Worm (Caenorhabditis elegans): ENCODE results near the gene irld-17.

The irld-17 gene

DNA sequence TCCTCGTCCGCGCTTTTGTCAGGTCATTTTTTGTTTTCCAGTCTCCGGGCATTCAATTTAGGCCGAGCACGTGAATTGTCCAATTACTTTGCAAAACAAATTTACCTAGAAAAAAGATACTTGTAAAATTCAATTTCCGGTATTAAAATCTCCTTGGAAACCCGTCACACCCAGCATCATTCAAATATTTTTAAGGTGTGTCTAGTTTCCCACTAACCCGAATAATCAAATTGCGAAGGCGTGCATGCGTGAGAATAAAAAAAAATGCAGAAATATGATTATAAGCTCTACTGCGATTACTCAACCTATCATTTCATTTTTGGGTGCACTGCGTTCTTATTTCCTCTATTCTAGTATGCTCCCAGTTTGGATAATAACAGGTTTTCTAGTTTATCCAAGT lies 23.0 kb downstream of the irld-17 start, which contains the start of gene irld-11:
irld-11 (plus strand) TSS at position 301 of the 400 bp plus-strand sequence.
- no peak for TF ChIP-seq zip-4 (GFP tag; optimal IDR thresholded peaks at IDR 0.05)
- TF ChIP-seq nhr-20 (tag; optimal IDR thresholded peaks at IDR 0.05), result peak; percentile 32
- peak; percentile 82 for TF ChIP-seq fkh-8 (tag; optimal IDR thresholded peaks at IDR 0.05)
- no peak for TF ChIP-seq tlp-1 (tag; optimal IDR thresholded peaks at IDR 0.05)

DNA sequence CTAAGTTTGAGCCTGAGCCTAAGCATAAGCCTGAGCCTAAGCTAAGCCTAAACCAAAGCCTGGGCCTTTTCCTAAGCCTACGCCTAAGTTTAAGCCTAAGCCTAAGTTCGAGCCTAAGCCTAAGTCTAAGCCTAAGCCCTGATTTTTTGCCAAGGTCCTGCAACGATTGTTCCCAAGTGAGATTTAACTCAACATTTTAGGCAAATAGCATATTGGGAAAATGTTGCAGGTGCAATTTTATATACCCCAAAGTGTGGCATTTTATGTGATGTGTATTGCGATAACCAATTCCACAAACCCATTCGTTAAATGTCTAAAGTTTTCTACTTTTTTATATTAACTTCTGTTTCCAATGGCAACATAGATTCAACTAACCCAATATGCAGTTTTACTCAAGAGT lies 30.5 kb downstream of the irld-17 start, which contains the start of gene irld-40:
irld-40 (plus strand) TSS at position 301 of the 400 bp plus-strand sequence.
- TF ChIP-seq egl-13 (tag; optimal IDR thresholded peaks at IDR 0.05) (no peak), nhr-12 (tag; optimal IDR thresholded peaks at IDR 0.05) (no peak), ceh-88 (GFP tag; IDR thresholded peaks at IDR 0.05) (no peak), nhr-11 (tag; optimal IDR thresholded peaks at IDR 0.05) (no peak), lin-13 (GFP tag; optimal IDR thresholded peaks at IDR 0.05) (no peak), swsn-7 (tag; optimal IDR thresholded peaks at IDR 0.05) (no peak), sptf-1 (tag; optimal IDR thresholded peaks at IDR 0.05) (no peak), pag-3 (tag; optimal IDR thresholded peaks at IDR 0.05; ENCODE audit: borderline replicate concordance, insufficient read depth) (no peak), egl-27 (tag; optimal IDR thresholded peaks at IDR 0.05) (no peak), mep-1 (tag; optimal IDR thresholded peaks at IDR 0.05) (no peak), blmp-1 (tag; optimal IDR thresholded peaks at IDR 0.05) (no peak), Y116A8C.19 (tag; optimal IDR thresholded peaks at IDR 0.05; ENCODE audit: borderline replicate concordance) (no peak), ama-1 (optimal IDR thresholded peaks at IDR 0.05) (no peak), alr-1 (tag; optimal IDR thresholded peaks at IDR 0.05; ENCODE audit: borderline replicate concordance) (no peak)

DNA sequence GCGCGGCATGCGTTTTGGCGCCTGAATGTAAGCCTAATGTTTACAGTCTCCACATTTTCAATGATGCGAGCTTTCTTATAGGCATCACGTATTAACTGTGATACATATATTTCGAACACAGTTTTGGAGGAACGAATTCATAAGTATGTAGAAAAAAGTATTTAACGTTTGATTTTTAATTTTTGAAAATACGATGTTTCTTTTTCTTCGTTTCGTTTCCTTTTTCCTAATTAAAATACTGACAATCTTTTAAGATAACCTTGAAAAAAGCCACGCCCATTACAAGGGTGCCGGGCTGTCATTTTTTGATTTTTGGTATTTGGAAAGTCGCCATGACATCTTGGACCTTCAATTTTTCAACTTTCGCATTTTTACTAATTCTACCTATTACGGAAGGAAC lies 33.1 kb downstream of the irld-17 start, which contains the start of gene K04F1.9:
K04F1.9 (plus strand) TSS at position 301 of the 400 bp plus-strand sequence.
- TF ChIP-seq unc-30 (tag; optimal IDR thresholded peaks at IDR 0.05) (no peak), tbx-2 (tag; optimal IDR thresholded peaks at IDR 0.05) (no peak), nhr-77 (tag; optimal IDR thresholded peaks at IDR 0.05) (no peak), mep-1 (tag; optimal IDR thresholded peaks at IDR 0.05) (no peak), lin-39 (tag; optimal IDR thresholded peaks at IDR 0.05) (no peak), nhr-76 (tag; optimal IDR thresholded peaks at IDR 0.05) (no peak), nhr-90 (tag; optimal IDR thresholded peaks at IDR 0.05; ENCODE audit: poor library complexity) (no peak), pqm-1 (tag; optimal IDR thresholded peaks at IDR 0.05) (no peak), aly-2 (tag; optimal IDR thresholded peaks at IDR 0.05) (no peak), unc-130 (tag; optimal IDR thresholded peaks at IDR 0.05) (no peak), F16B12.6 (tag; optimal IDR thresholded peaks at IDR 0.05) (no peak), mef-2 (tag; optimal IDR thresholded peaks at IDR 0.05) (no peak), blmp-1 (tag; optimal IDR thresholded peaks at IDR 0.05) (no peak), nhr-19 (GFP tag; conservative IDR thresholded peaks at IDR 0.05) (no peak)

DNA sequence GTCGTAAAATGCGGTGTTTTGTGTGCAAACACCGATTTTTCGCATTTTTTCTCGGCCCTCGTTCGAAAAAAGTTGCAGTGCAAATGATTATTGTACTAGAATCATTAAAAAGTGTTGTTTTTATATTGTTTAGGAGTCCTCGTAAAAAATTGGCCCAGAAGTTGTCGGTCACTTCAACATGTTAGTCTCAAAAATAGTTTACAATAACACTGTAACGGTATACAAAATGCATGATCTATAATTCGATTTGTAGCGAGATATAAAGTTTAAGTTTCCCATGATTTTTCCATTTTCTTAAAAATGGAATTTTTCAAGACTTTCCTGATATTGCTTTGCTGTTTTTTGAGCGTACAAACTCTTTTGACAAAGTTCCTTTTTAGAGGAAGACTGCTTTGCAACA lies 35.1 kb downstream of the irld-17 start, which contains the start of gene K04F1.8:
K04F1.8 (plus strand) TSS at position 301 of the 400 bp plus-strand sequence.
- TF ChIP-seq zag-1 (tag; optimal IDR thresholded peaks at IDR 0.05), result no peak
- no peak for TF ChIP-seq C34B4.2 (tag; optimal IDR thresholded peaks at IDR 0.05)
- no peak for TF ChIP-seq elt-2 (tag; optimal IDR thresholded peaks at IDR 0.05)
- TF ChIP-seq snpc-4 (tag; optimal IDR thresholded peaks at IDR 0.05), result no peak
- no peak for TF ChIP-seq sptf-1 (tag; optimal IDR thresholded peaks at IDR 0.05)
- no peak for TF ChIP-seq vab-15 (tag; optimal IDR thresholded peaks at IDR 0.05)
- TF ChIP-seq ceh-63 (GFP tag; optimal IDR thresholded peaks at IDR 0.05), result no peak
- TF ChIP-seq egl-27 (tag; optimal IDR thresholded peaks at IDR 0.05), result no peak
- TF ChIP-seq xbp-1 (tag; optimal IDR thresholded peaks at IDR 0.05), result no peak

DNA sequence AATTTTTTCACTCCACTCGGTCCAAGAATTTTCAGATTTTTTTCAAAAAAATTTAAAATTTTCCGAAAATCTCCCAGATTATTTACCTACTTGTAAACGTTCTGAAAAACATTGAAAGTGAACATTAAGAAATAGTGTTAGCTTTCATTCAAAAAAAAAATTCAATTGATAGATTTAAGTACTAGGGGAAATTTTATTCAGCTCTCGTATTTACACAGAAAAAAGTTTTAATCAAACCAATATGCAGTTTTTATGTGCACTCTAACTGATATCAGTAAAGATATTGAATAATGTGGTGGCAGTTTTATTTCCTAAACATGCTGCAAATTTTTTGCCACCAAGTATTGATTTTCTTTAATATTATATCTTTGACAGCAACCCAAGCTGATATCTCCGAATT lies 36.4 kb downstream of the irld-17 start, which contains the start of gene irld-42:
irld-42 (plus strand) TSS at position 301 of the 400 bp plus-strand sequence.
- TF ChIP-seq C04F5.9 (tag; optimal IDR thresholded peaks at IDR 0.05) (no peak), dsc-1 (tag; optimal IDR thresholded peaks at IDR 0.05) (no peak), nhr-12 (tag; optimal IDR thresholded peaks at IDR 0.05) (no peak), unc-62 (GFP tag; optimal IDR thresholded peaks at IDR 0.05) (no peak), egl-13 (tag; optimal IDR thresholded peaks at IDR 0.05) (no peak), elt-3 (tag; optimal IDR thresholded peaks at IDR 0.05) (no peak), tlp-1 (tag; optimal IDR thresholded peaks at IDR 0.05) (no peak), pag-3 (tag; optimal IDR thresholded peaks at IDR 0.05; ENCODE audit: borderline replicate concordance, insufficient read depth) (no peak), nhr-237 (tag; optimal IDR thresholded peaks at IDR 0.05) (no peak), nhr-20 (tag; optimal IDR thresholded peaks at IDR 0.05) (no peak), elt-2 (tag; optimal IDR thresholded peaks at IDR 0.05) (no peak), alr-1 (tag; optimal IDR thresholded peaks at IDR 0.05; ENCODE audit: borderline replicate concordance) (no peak)
